Fruit fly (Drosophila melanogaster) whole organism, embryonic: ENCODE data around the gene Dtg.
A peak's percentile ranks its signal among the peaks of the same experiment; 100 is the strongest.

ENCODE experiments used
- Abd-B ChIP-seq: fragments of 200-800 bp; sonication (Bioruptor generic); optimal IDR thresholded peaks from 2 replicates; lab custom pipeline; 2018; ENCODE audit warnings: missing biosample characterization, mild to moderate bottlenecking, missing genetic modification characterization, moderate library complexity
- CG10209 ChIP-seq: fragments of 200-800 bp; sonication (Bioruptor generic); optimal IDR thresholded peaks from 3 replicates; lab custom pipeline; 2017; ENCODE audit warnings: missing biosample characterization, mild to moderate bottlenecking, missing genetic modification characterization, missing genetic modification reagents
- CG10366 ChIP-seq: fragments of 200-800 bp; sonication (Bioruptor generic); IDR thresholded peaks from 2 replicates; pipeline ENCODE4 v1.3.6; 2022; ENCODE audit warnings: missing biosample characterization, missing genetic modification characterization
- CG10431 ChIP-seq: fragments of 200-800 bp; sonication (Bioruptor generic); optimal IDR thresholded peaks from 3 replicates; lab custom pipeline; 2018; ENCODE audit warnings: missing biosample characterization, mild to moderate bottlenecking, missing genetic modification characterization
- CG10979 ChIP-seq: fragments of 200-800 bp; sonication (Bioruptor generic); optimal IDR thresholded peaks from 2 replicates; lab custom pipeline; 2018; ENCODE audit warnings: missing biosample characterization, mild to moderate bottlenecking, missing genetic modification characterization, moderate library complexity
- CG12219 ChIP-seq: fragments of 200-800 bp; sonication (Bioruptor generic); optimal IDR thresholded peaks from 3 replicates; lab custom pipeline; 2018; ENCODE audit warnings: missing biosample characterization, mild to moderate bottlenecking, missing genetic modification characterization
- CG13624 ChIP-seq: fragments of 200-800 bp; sonication (Bioruptor generic); optimal IDR thresholded peaks from 2 replicates; lab custom pipeline; 2016; ENCODE audit warnings: missing biosample characterization, missing genetic modification characterization
- CG14050 ChIP-seq: fragments of 200-800 bp; sonication (Bioruptor generic); IDR thresholded peaks from 3 replicates; pipeline ENCODE4 v1.3.6; 2022; ENCODE audit warnings: missing biosample characterization, missing genetic modification characterization
- CG14441 ChIP-seq: fragments of 200-800 bp; sonication (Bioruptor generic); IDR thresholded peaks from 2 replicates; pipeline ENCODE4 v1.3.6; 2022; ENCODE audit warnings: missing biosample characterization, missing genetic modification characterization
- CG15269 ChIP-seq: fragments of 200-800 bp; sonication (Bioruptor generic); optimal IDR thresholded peaks from 2 replicates; lab custom pipeline; 2018; ENCODE audit warnings: missing biosample characterization, mild to moderate bottlenecking, missing genetic modification characterization, moderate library complexity
- CG30431 ChIP-seq: fragments of 200-800 bp; sonication (Bioruptor generic); optimal IDR thresholded peaks from 2 replicates; lab custom pipeline; 2017; ENCODE audit warnings: missing biosample characterization, missing genetic modification characterization
- CG3065 ChIP-seq: fragments of 200-800 bp; sonication (Bioruptor generic); optimal IDR thresholded peaks from 2 replicates; lab custom pipeline; 2016; ENCODE audit warnings: missing biosample characterization, missing genetic modification characterization
- CG31441 ChIP-seq: fragments of 200-800 bp; sonication (Bioruptor generic); IDR thresholded peaks from 2 replicates; pipeline ENCODE4 v1.3.6; 2022; ENCODE audit warnings: missing biosample characterization, missing genetic modification characterization
- CG4404 ChIP-seq: fragments of 200-800 bp; sonication (Bioruptor generic); IDR thresholded peaks from 2 replicates; pipeline ENCODE4 v1.3.6; 2022; ENCODE audit warnings: missing biosample characterization, missing genetic modification characterization
- CG4854 ChIP-seq: fragments of 200-800 bp; sonication (Bioruptor generic); optimal IDR thresholded peaks from 2 replicates; lab custom pipeline; 2016; ENCODE audit warnings: missing biosample characterization, missing genetic modification characterization, inconsistent platforms
- CG7745 ChIP-seq: fragments of 200-800 bp; sonication (Bioruptor generic); optimal IDR thresholded peaks from 2 replicates; lab custom pipeline; 2018; ENCODE audit warnings: missing biosample characterization, mild to moderate bottlenecking, missing genetic modification characterization, moderate library complexity
- CG8765 ChIP-seq: fragments of 200-800 bp; sonication (Bioruptor generic); IDR thresholded peaks from 2 replicates; pipeline ENCODE4 v1.3.6; 2022; ENCODE audit warnings: missing biosample characterization, missing genetic modification characterization
- CG9437 ChIP-seq: fragments of 200-800 bp; sonication (Bioruptor generic); optimal IDR thresholded peaks from 2 replicates; lab custom pipeline; 2018; ENCODE audit warnings: missing biosample characterization, mild to moderate bottlenecking, missing genetic modification characterization
- Dll ChIP-seq: fragments of 200-800 bp; sonication (Bioruptor generic); IDR thresholded peaks from 4 replicates; pipeline ENCODE4 v1.3.6; 2022; ENCODE audit warnings: missing biosample characterization, missing genetic modification characterization; ENCODE audit not compliant: partially characterized antibody
- Ets65A ChIP-seq: fragments of 200-800 bp; sonication (Bioruptor generic); peaks from one replicate; lab custom pipeline; 2016; ENCODE audit warnings: missing biosample characterization, missing genetic modification characterization
- Hr39 ChIP-seq: fragments of >200 bp; optimal IDR thresholded peaks from 2 replicates; lab custom pipeline; 2017
- Hsf ChIP-seq: fragments of 200-800 bp; sonication (Bioruptor generic); optimal IDR thresholded peaks from 3 replicates; lab custom pipeline; 2016; ENCODE audit warnings: missing biosample characterization, missing genetic modification characterization
- Jarid2 ChIP-seq: fragments of 200-800 bp; sonication (Bioruptor generic); optimal IDR thresholded peaks from 3 replicates; lab custom pipeline; 2017; ENCODE audit warnings: mild to moderate bottlenecking, missing biosample characterization, missing genetic modification reagents, missing genetic modification characterization
- NFAT ChIP-seq: fragments of 200-800 bp; sonication (Bioruptor generic); IDR thresholded peaks from 2 replicates; pipeline ENCODE4 v1.3.6; 2022; ENCODE audit warnings: missing biosample characterization, missing genetic modification characterization
- Neu2 ChIP-seq: fragments of 200-800 bp; sonication (Bioruptor generic); optimal IDR thresholded peaks from 3 replicates; lab custom pipeline; 2016; ENCODE audit warnings: missing biosample characterization, missing genetic modification characterization, borderline replicate concordance
- NfI ChIP-seq: fragments of 200-800 bp; sonication (Bioruptor generic); optimal IDR thresholded peaks from 3 replicates; lab custom pipeline; 2018; ENCODE audit warnings: missing biosample characterization, mild to moderate bottlenecking, missing genetic modification characterization, moderate library complexity
- Oli ChIP-seq: fragments of 200-800 bp; sonication (Bioruptor generic); optimal IDR thresholded peaks from 2 replicates; lab custom pipeline; 2018; ENCODE audit warnings: missing biosample characterization, mild to moderate bottlenecking, missing genetic modification characterization, moderate library complexity
- Spps ChIP-seq: fragments of 200-800 bp; sonication (Bioruptor generic); optimal IDR thresholded peaks from 2 replicates; lab custom pipeline; 2018; ENCODE audit warnings: missing biosample characterization, mild to moderate bottlenecking, missing genetic modification characterization
- Ssrp ChIP-seq: fragments of 200-800 bp; sonication (Bioruptor generic); optimal IDR thresholded peaks from 2 replicates; lab custom pipeline; 2018; ENCODE audit warnings: missing biosample characterization, mild to moderate bottlenecking, missing genetic modification characterization, moderate library complexity
- amos ChIP-seq: fragments of 200-800 bp; sonication (Bioruptor generic); IDR thresholded peaks from 2 replicates; pipeline ENCODE4 v1.3.6; 2022; ENCODE audit warnings: missing biosample characterization, missing genetic modification characterization; ENCODE audit not compliant: partially characterized antibody
- aop ChIP-seq: fragments of 200-800 bp; sonication (Bioruptor generic); IDR thresholded peaks from 2 replicates; pipeline ENCODE4 v1.3.6; 2022; ENCODE audit warnings: missing biosample characterization, missing genetic modification characterization
- chif ChIP-seq, 2 experiments: fragments of 200-800 bp; sonication (Bioruptor generic); optimal IDR thresholded peaks; 3 replicates each; lab custom pipeline; 2016; ENCODE audit warnings: missing biosample characterization in 2 of 2, missing genetic modification characterization in 2 of 2
- chm ChIP-seq: fragments of 200-800 bp; sonication (Bioruptor generic); IDR thresholded peaks from 2 replicates; pipeline ENCODE4 v1.3.6; 2022; ENCODE audit warnings: missing biosample characterization, missing genetic modification characterization
- crp ChIP-seq, 2 experiments: fragments of 200-800 bp; sonication (Bioruptor generic); optimal IDR thresholded peaks; 2 replicates in 1 of 2; 3 replicates in 1 of 2; lab custom pipeline; 2017; ENCODE audit warnings: missing biosample characterization in 2 of 2, missing genetic modification characterization in 2 of 2, mild to moderate bottlenecking in 1 of 2, moderate library complexity in 1 of 2
- cwo ChIP-seq: fragments of 200-800 bp; sonication (Bioruptor generic); optimal IDR thresholded peaks from 3 replicates; lab custom pipeline; 2017; ENCODE audit warnings: missing biosample characterization, missing genetic modification characterization, mild to moderate bottlenecking, moderate library complexity, missing genetic modification reagents
- emc ChIP-seq: fragments of 200-800 bp; sonication (Bioruptor generic); optimal IDR thresholded peaks from 2 replicates; lab custom pipeline; 2016; ENCODE audit warnings: missing biosample characterization, missing genetic modification characterization
- knrl ChIP-seq: fragments of 200-800 bp; sonication (Bioruptor generic); IDR thresholded peaks from 3 replicates; pipeline ENCODE4 v1.3.6; 2022; ENCODE audit warnings: missing biosample characterization, missing genetic modification characterization; ENCODE audit not compliant: partially characterized antibody
- lab ChIP-seq: fragments of 200-800 bp; sonication (Bioruptor generic); optimal IDR thresholded peaks from 3 replicates; lab custom pipeline; 2017; ENCODE audit warnings: missing biosample characterization, missing genetic modification characterization, mild to moderate bottlenecking, moderate library complexity, missing genetic modification reagents
- nerfin-2 ChIP-seq: fragments of 200-800 bp; sonication (Bioruptor generic); IDR thresholded peaks from 2 replicates; pipeline ENCODE4 v1.3.6; 2022; ENCODE audit warnings: missing biosample characterization, missing genetic modification characterization; ENCODE audit not compliant: partially characterized antibody
- pum ChIP-seq: fragments of 200-800 bp; sonication (Bioruptor generic); optimal IDR thresholded peaks from 2 replicates; lab custom pipeline; 2016; ENCODE audit warnings: missing biosample characterization, missing genetic modification characterization
- ranshi ChIP-seq: fragments of 200-800 bp; sonication (Bioruptor generic); IDR thresholded peaks from 2 replicates; pipeline ENCODE4 v1.3.6; 2022; ENCODE audit warnings: missing biosample characterization, missing genetic modification characterization
- sisA ChIP-seq: fragments of 200-800 bp; sonication (Bioruptor generic); IDR thresholded peaks from 2 replicates; pipeline ENCODE4 v1.3.6; 2022; ENCODE audit warnings: missing biosample characterization, missing genetic modification characterization
- slou ChIP-seq: fragments of 200-800 bp; sonication (Bioruptor generic); optimal IDR thresholded peaks from 3 replicates; lab custom pipeline; 2016; ENCODE audit warnings: missing biosample characterization, missing genetic modification characterization
- tio ChIP-seq: fragments of 200-800 bp; sonication (Bioruptor generic); optimal IDR thresholded peaks from 2 replicates; lab custom pipeline; 2017; ENCODE audit warnings: missing biosample characterization, missing genetic modification characterization, inconsistent platforms
- tll ChIP-seq, 2 experiments: fragments of 200-800 bp in 1 of 2; fragments of >200 bp in 1 of 2; sonication (Bioruptor generic) in 1 of 2; optimal IDR thresholded peaks; 2 replicates each; lab custom pipeline; 2017 to 2019; ENCODE audit warnings: missing biosample characterization in 2 of 2, missing genetic modification characterization in 2 of 2, mild to moderate bottlenecking in 1 of 2, moderate library complexity in 1 of 2
- trem ChIP-seq: fragments of 200-800 bp; optimal IDR thresholded peaks from 3 replicates; lab custom pipeline; 2019; ENCODE audit warnings: missing biosample characterization, mild to moderate bottlenecking, missing genetic modification characterization, moderate library complexity
- tx ChIP-seq: fragments of 200-800 bp; sonication (Bioruptor generic); optimal IDR thresholded peaks from 2 replicates; lab custom pipeline; 2016; ENCODE audit warnings: missing biosample characterization, missing genetic modification characterization
- vfl ChIP-seq: fragments of 200-800 bp; sonication (Bioruptor generic); optimal IDR thresholded peaks from 2 replicates; lab custom pipeline; 2016; ENCODE audit warnings: missing biosample characterization, missing genetic modification characterization
- yki ChIP-seq: fragments of >200 bp; optimal IDR thresholded peaks from 3 replicates; lab custom pipeline; 2018
- zen ChIP-seq: fragments of 200-800 bp; sonication (Bioruptor generic); optimal IDR thresholded peaks from 3 replicates; lab custom pipeline; 2018; ENCODE audit warnings: missing biosample characterization, mild to moderate bottlenecking, missing genetic modification characterization, moderate library complexity
- zfh2 ChIP-seq: fragments of 200-800 bp; sonication (Bioruptor generic); optimal IDR thresholded peaks from 2 replicates; lab custom pipeline; 2016; ENCODE audit warnings: missing biosample characterization, missing genetic modification characterization

Gene Dtg

dm6 chr3R:12637961-12638531 lies 9.8 kb upstream of the Dtg start, which contains the start of gene CG11608 (continued):
- TF ChIP-seq emc (GFP tag; lab: Kevin White, UChicago), result no peak
- no peak for TF ChIP-seq cwo
- no peak for TF ChIP-seq Jarid2
- TF ChIP-seq CG14441, result no peak
- TF ChIP-seq pum, result no peak
- no peak for TF ChIP-seq Oli
- TF ChIP-seq crp (GFP tag; optimal IDR thresholded peaks at IDR 0.05; lab: Kevin White, UChicago), result no peak
- TF ChIP-seq NFAT (GFP tag; lab: Robert Waterston, UW), result no peak
- TF ChIP-seq sisA, result no peak
- no peak for TF ChIP-seq chm (GFP tag; lab: Robert Waterston, UW)
- TF ChIP-seq vfl (GFP tag; lab: Kevin White, UChicago), result no peak
- no peak for TF ChIP-seq Dll (GFP tag; lab: Robert Waterston, UW)
- no peak for TF ChIP-seq Hsf (GFP tag; lab: Kevin White, UChicago)
- TF ChIP-seq CG12219 (GFP tag; lab: Kevin White, UChicago), result no peak
- no peak for TF ChIP-seq Neu2
- TF ChIP-seq yki, result no peak
- no peak for TF ChIP-seq CG30431 (GFP tag; lab: Kevin White, UChicago)
- TF ChIP-seq ranshi, result no peak
- TF ChIP-seq amos (GFP tag; lab: Robert Waterston, UW), result peak; percentile 61; the same call in 1 of the 2 replicates
- TF ChIP-seq CG10366 (GFP tag; lab: Robert Waterston, UW), result no peak
- TF ChIP-seq CG31441 (GFP tag; lab: Robert Waterston, UW), result no peak
- no peak for TF ChIP-seq CG13624 (GFP tag; lab: Kevin White, UChicago)
- no peak for TF ChIP-seq Ets65A (GFP tag; lab: Kevin White, UChicago)
- no peak for TF ChIP-seq tio (GFP tag; lab: Kevin White, UChicago)
- peak; percentile 43 for TF ChIP-seq zen (tag; lab: Kevin White, UChicago)
- TF ChIP-seq CG15269 (tag; lab: Kevin White, UChicago), result no peak
- no peak for TF ChIP-seq slou (GFP tag; lab: Kevin White, UChicago)
- no peak for TF ChIP-seq NfI (GFP tag; lab: Kevin White, UChicago)
- peak; percentile 2 for TF ChIP-seq trem (tag; lab: Kevin White, UChicago)
- no peak for TF ChIP-seq zfh2 (GFP tag; lab: Kevin White, UChicago)
- no peak for TF ChIP-seq CG4404 (GFP tag; lab: Robert Waterston, UW)
- TF ChIP-seq tll (GFP tag; optimal IDR thresholded peaks at IDR 0.05; lab: Kevin White, UChicago), result no peak
- TF ChIP-seq CG10209 (GFP tag; lab: Kevin White, UChicago), result no peak
- no peak for TF ChIP-seq CG10431 (GFP tag; lab: Kevin White, UChicago)
- TF ChIP-seq CG4854 (GFP tag; lab: Kevin White, UChicago), result no peak
- no peak for TF ChIP-seq CG7745
- 0 out of 2 replicates have a peak, but pooled peaks have one; percentile 31 for TF ChIP-seq aop
- TF ChIP-seq knrl, result peak; percentile 69
- no peak for TF ChIP-seq Ssrp
- no peak for TF ChIP-seq chif (GFP tag; optimal IDR thresholded peaks at IDR 0.05; lab: Kevin White, UChicago)
- TF ChIP-seq CG8765 (GFP tag; lab: Robert Waterston, UW), result no peak
- peak; percentile 46 for TF ChIP-seq Abd-B (GFP tag; lab: Kevin White, UChicago)
- no peak for TF ChIP-seq Hr39 (lab: Kevin White, UChicago)
- no peak for TF ChIP-seq CG14050 (GFP tag; lab: Robert Waterston, UW)
- no peak for TF ChIP-seq CG10979 (tag; lab: Kevin White, UChicago)
- TF ChIP-seq CG9437 (GFP tag; lab: Kevin White, UChicago), result no peak
- no peak for TF ChIP-seq tx
- TF ChIP-seq nerfin-2 (GFP tag; lab: Robert Waterston, UW), result no peak
- no peak for TF ChIP-seq CG3065 (GFP tag; lab: Kevin White, UChicago)
- no peak for TF ChIP-seq Spps
- TF ChIP-seq lab (GFP tag; lab: Kevin White, UChicago), result no peak
